Fruit fly (Drosophila melanogaster): Measurements from ENCODE around the gene Pfdn1.
A peak's percentile ranks its signal among the peaks of the same experiment; 100 is the strongest.

Gene Pfdn1

DNA sequence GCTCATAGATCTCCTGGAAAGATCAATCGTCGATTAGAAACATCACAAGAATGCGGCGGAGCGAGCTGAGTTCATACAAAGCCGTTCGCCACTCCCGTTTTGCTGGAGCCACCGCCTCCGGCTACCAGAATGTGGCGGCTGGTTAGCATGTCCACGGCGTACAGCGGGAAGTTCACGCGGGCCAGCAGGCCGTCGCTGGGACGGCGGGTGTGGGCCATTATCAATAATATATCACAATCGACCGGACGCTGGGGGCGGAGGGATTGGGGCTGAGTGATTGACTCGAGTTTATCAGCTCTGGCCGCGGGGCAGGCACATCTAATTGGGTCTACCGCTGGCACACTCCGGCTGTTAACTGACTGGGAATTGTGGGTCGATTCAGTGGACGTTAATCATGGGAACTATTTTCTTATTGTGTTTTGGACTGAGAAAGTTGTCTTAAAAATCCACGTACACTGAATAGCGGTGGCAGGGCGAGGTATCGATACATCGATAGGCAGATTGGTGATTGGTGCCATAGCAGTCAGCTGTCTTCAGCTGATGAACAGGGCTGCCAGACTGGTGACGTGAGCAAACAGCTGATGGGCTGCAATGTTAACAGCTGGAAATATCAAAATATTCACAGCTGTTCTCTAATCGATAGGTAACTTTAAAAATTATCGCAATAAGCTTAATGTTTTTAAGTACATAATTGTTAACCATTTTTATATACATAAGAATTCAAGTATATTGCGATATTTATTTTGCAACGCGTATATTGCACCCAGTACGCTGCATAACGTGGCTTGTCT lies 29.8 kb downstream of the Pfdn1 start, which contains the start of gene CG9175 (continued):
- TF ChIP-seq NC2β (GFP tag; optimal IDR thresholded peaks at IDR 0.05) = peak; percentile 73
- peak in 1 of 2 experiments; percentile 49 for TF ChIP-seq chif (GFP tag; optimal IDR thresholded peaks at IDR 0.05)
- TF ChIP-seq CG15269 (tag; optimal IDR thresholded peaks at IDR 0.05) = no peak
- TF ChIP-seq CG4282 (GFP tag; optimal IDR thresholded peaks at IDR 0.05) = no peak
- TF ChIP-seq pan (optimal IDR thresholded peaks at IDR 0.05) = no peak
- no peak for TF ChIP-seq pan (GFP tag; optimal IDR thresholded peaks at IDR 0.05 in 1 of 2, IDR thresholded peaks at IDR 0.05 in 1 of 2)
- TF ChIP-seq CG16863 (GFP tag; optimal IDR thresholded peaks at IDR 0.05) = no peak
- no peak for TF ChIP-seq CG5180 (GFP tag; optimal IDR thresholded peaks at IDR 0.05)
- TF ChIP-seq crp (GFP tag; optimal IDR thresholded peaks at IDR 0.05) = peak; percentile 100
- TF ChIP-seq sc (optimal IDR thresholded peaks at IDR 0.05) = no peak
- TF ChIP-seq sc (GFP tag; optimal IDR thresholded peaks at IDR 0.05) = no peak
- TF ChIP-seq BEAF-32 (GFP tag; optimal IDR thresholded peaks at IDR 0.05) = peak; percentile 99
- TF ChIP-seq zen2 (GFP tag; IDR thresholded peaks at IDR 0.05; ENCODE audit: partially characterized antibody) = peak; percentile 95
- TF ChIP-seq CTCF (GFP tag; optimal IDR thresholded peaks at IDR 0.05) = no peak
- TF ChIP-seq CG18619 (GFP tag; optimal IDR thresholded peaks at IDR 0.05) = peak; percentile 36
- no peak for TF ChIP-seq E2f1 (GFP tag; IDR thresholded peaks at IDR 0.05)
- TF ChIP-seq HHEX (GFP tag; optimal IDR thresholded peaks at IDR 0.05) = no peak
- TF ChIP-seq cwo (GFP tag; optimal IDR thresholded peaks at IDR 0.05) = no peak
- no peak for TF ChIP-seq CG32772 (GFP tag; IDR thresholded peaks at IDR 0.05)
- no peak for TF ChIP-seq CG14014 (GFP tag; IDR thresholded peaks at IDR 0.05)
- peak; percentile 93 for TF ChIP-seq Doc3 (GFP tag; IDR thresholded peaks at IDR 0.05; ENCODE audit: partially characterized antibody)
- no peak for TF ChIP-seq Awh (GFP tag; IDR thresholded peaks at IDR 0.05)
- no peak for TF ChIP-seq CG6689 (GFP tag; IDR thresholded peaks at IDR 0.05)
- TF ChIP-seq CG6854 (GFP tag; optimal IDR thresholded peaks at IDR 0.05) = peak; percentile 32

DNA sequence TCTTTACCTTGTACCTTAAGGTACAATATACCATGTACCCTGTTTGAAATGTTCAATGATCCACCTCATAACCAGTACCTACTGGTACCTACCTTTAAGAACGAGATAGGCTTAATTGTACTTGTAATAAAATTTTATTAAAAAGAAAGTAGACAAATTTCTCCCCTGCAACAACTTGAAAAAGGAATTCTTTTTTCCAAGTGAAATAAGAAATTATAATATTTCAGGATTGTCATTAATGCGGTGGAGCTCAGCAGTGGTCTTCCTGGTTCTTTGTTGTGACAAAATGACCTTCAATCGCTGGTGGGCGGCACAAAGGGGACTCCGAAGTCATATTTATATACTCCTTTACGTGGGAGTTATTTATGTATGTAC lies 30.4 kb downstream of the Pfdn1 start:
- TF ChIP-seq Awh (GFP tag; IDR thresholded peaks at IDR 0.05) (no peak), CG6854 (GFP tag; optimal IDR thresholded peaks at IDR 0.05) (no peak), slou (GFP tag; optimal IDR thresholded peaks at IDR 0.05) (no peak), row (GFP tag; IDR thresholded peaks at IDR 0.05) (peak; percentile 4; the same call in 1 of the 3 replicates), HmgZ (tag; optimal IDR thresholded peaks at IDR 0.05) (no peak), CG17186 (GFP tag; optimal IDR thresholded peaks at IDR 0.05) (no peak), Ets65A (GFP tag) (peak; percentile 10), sens (GFP tag) (peak; percentile 49)

DNA sequence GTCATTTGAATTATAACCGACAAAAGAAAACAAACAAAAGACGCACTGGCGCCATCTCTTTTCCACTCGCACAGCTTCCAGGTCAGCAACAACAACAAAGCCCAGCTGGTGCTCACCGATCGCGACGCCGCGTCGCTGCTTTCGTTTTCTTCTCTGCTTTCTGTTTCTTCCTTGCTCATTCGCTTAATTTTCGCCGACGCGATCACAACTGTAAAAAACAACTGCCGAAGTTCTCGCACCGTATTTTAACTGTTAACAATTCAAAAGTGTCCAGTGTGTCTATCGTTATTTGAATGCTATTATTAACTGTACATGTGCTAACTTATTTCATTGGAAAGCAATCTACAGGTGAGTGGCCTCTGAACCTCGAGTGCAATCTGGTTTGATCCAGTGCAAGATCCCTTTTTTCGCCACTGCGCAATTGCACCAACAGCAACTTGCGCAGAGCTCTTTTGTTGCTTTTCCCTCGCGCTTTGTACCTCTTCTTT lies 31.4 kb downstream of the Pfdn1 start, which contains the start of gene stai:
Gene stai (plus strand): TSS at position 176 of the 488 bp plus-strand sequence.
- no peak for TF ChIP-seq klu (GFP tag; IDR thresholded peaks at IDR 0.05)
- peak; percentile 22 for TF ChIP-seq CG1832 (GFP tag; optimal IDR thresholded peaks at IDR 0.05)
- no peak for TF ChIP-seq MESR4 (GFP tag; optimal IDR thresholded peaks at IDR 0.05)
- 0 out of 2 replicates have a peak, but pooled peaks have one; percentile 16 for TF ChIP-seq CG13287 (GFP tag; IDR thresholded peaks at IDR 0.05; ENCODE audit: partially characterized antibody)
- peak in 1 of 2 experiments; percentile 47 for TF ChIP-seq crp (GFP tag; optimal IDR thresholded peaks at IDR 0.05)
- no peak for TF ChIP-seq tio (GFP tag; optimal IDR thresholded peaks at IDR 0.05)
- no peak for TF ChIP-seq CG6654 (GFP tag; optimal IDR thresholded peaks at IDR 0.05)
- no peak for TF ChIP-seq zfh1 (GFP tag; IDR thresholded peaks at IDR 0.05)
- peak; percentile 12 for TF ChIP-seq Deaf1 (tag; optimal IDR thresholded peaks at IDR 0.05)
- TF ChIP-seq bsh (GFP tag; optimal IDR thresholded peaks at IDR 0.05) = peak in 1 of 2 experiments; percentile 58
- TF ChIP-seq CG13894 (tag; optimal IDR thresholded peaks at IDR 0.05) = no peak
- TF ChIP-seq CG3726 (GFP tag; IDR thresholded peaks at IDR 0.05) = no peak
- TF ChIP-seq Myb (GFP tag; optimal IDR thresholded peaks at IDR 0.05) = peak; percentile 84
- no peak for TF ChIP-seq CG7963 (GFP tag; IDR thresholded peaks at IDR 0.05; ENCODE audit: partially characterized antibody)
- TF ChIP-seq Blimp-1 (GFP tag; optimal IDR thresholded peaks at IDR 0.05) = peak; percentile 40
- TF ChIP-seq CG5245 (GFP tag; optimal IDR thresholded peaks at IDR 0.05) = no peak
- no peak for TF ChIP-seq CG14014 (GFP tag; IDR thresholded peaks at IDR 0.05)
- TF ChIP-seq Meics (GFP tag; optimal IDR thresholded peaks at IDR 0.05) = no peak
- TF ChIP-seq twi (tag; optimal IDR thresholded peaks at IDR 0.05) = no peak
- no peak for TF ChIP-seq CG9609 (GFP tag; optimal IDR thresholded peaks at IDR 0.05)

Measured in whole organism, embryonic.